Fruit fly (Drosophila melanogaster): ENCODE results near the gene para.

Gene para

DNA sequence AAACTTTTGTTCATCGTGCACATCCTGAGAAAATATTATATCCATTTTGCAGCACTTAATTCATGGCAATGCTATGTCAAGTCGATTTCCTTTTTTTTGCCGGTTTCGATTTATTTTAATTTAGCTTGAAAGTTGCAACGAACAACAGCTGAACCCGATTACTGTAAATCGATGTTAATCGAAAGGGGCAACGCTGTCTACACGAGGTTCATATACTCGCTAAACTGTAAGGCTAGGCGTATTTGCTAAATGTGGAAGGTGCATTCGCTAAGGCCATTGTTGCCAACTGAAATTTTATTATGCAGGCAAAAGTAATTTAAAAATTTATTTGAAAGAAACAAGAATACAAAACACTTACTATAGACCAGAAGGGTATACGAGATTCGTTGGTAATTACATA is 14.5 kb upstream of the para start, which contains the start of gene CG9902 (continued):
- TF ChIP-seq CG12744 (GFP tag; optimal IDR thresholded peaks at IDR 0.05) (peak; percentile 2), Dref (GFP tag; IDR thresholded peaks at IDR 0.05) (peak; percentile 97), CG34422 (GFP tag; IDR thresholded peaks at IDR 0.05) (peak; percentile 51; the same call in 1 of the 3 replicates), CG4730 (GFP tag; IDR thresholded peaks at IDR 0.05) (no peak), lbe (GFP tag; optimal IDR thresholded peaks at IDR 0.05) (no peak), onecut (GFP tag; IDR thresholded peaks at IDR 0.05) (peak; percentile 28; the same call in 1 of the 2 replicates), CG14050 (GFP tag; IDR thresholded peaks at IDR 0.05) (no peak), Chrac-16 (GFP tag; optimal IDR thresholded peaks at IDR 0.05) (no peak), CG2875 (GFP tag; optimal IDR thresholded peaks at IDR 0.05) (no peak), CG6854 (GFP tag; optimal IDR thresholded peaks at IDR 0.05) (no peak), dmrt11E (tag; optimal IDR thresholded peaks at IDR 0.05) (no peak), CrebB (tag; optimal IDR thresholded peaks at IDR 0.05) (no peak), phol (tag; optimal IDR thresholded peaks at IDR 0.05) (peak; percentile 55), gsb-n (tag; optimal IDR thresholded peaks at IDR 0.05) (peak; percentile 7), Ada2b (GFP tag; IDR thresholded peaks at IDR 0.05) (no peak), CG2889 (GFP tag; IDR thresholded peaks at IDR 0.05) (no peak), usp (GFP tag; optimal IDR thresholded peaks at IDR 0.05) (no peak), ems (GFP tag; optimal IDR thresholded peaks at IDR 0.05) (no peak), Drgx (GFP tag; IDR thresholded peaks at IDR 0.05) (no peak), CG17385 (GFP tag; optimal IDR thresholded peaks at IDR 0.05) (no peak), CG33557 (GFP tag; optimal IDR thresholded peaks at IDR 0.05) (no peak), CG15514 (GFP tag; optimal IDR thresholded peaks at IDR 0.05) (peak; percentile 85), CG17361 (GFP tag; IDR thresholded peaks at IDR 0.05) (no peak), Sry-β (GFP tag; optimal IDR thresholded peaks at IDR 0.05) (no peak), Dad (GFP tag; optimal IDR thresholded peaks at IDR 0.05) (peak; percentile 36), CG17568 (GFP tag; optimal IDR thresholded peaks at IDR 0.05) (no peak), maf-S (GFP tag; optimal IDR thresholded peaks at IDR 0.05) (no peak), CG10274 (GFP tag; optimal IDR thresholded peaks at IDR 0.05) (no peak), lmd (GFP tag; IDR thresholded peaks at IDR 0.05) (no peak), nmo (GFP tag; optimal IDR thresholded peaks at IDR 0.05) (peak; percentile 60), slou (GFP tag; optimal IDR thresholded peaks at IDR 0.05) (no peak), CG11398 (GFP tag; optimal IDR thresholded peaks at IDR 0.05) (no peak), CG7928 (GFP tag; optimal IDR thresholded peaks at IDR 0.05) (no peak), MESR4 (GFP tag; optimal IDR thresholded peaks at IDR 0.05) (peak; percentile 40), Camta (GFP tag; optimal IDR thresholded peaks at IDR 0.05) (no peak), Hmx (GFP tag; optimal IDR thresholded peaks at IDR 0.05) (no peak), ash1 (GFP tag; optimal IDR thresholded peaks at IDR 0.05) (no peak), CG6683 (GFP tag; optimal IDR thresholded peaks at IDR 0.05) (no peak), CG34224 (GFP tag; IDR thresholded peaks at IDR 0.05; ENCODE audit: partially characterized antibody) (peak; percentile 83), HLHmδ (GFP tag; optimal IDR thresholded peaks at IDR 0.05) (no peak), pho (GFP tag; optimal IDR thresholded peaks at IDR 0.05) (peak; percentile 11), tx (GFP tag; optimal IDR thresholded peaks at IDR 0.05) (no peak), trem (tag; optimal IDR thresholded peaks at IDR 0.05) (peak; percentile 75), Lim3 (GFP tag; IDR thresholded peaks at IDR 0.05) (no peak), CG1233 (GFP tag; optimal IDR thresholded peaks at IDR 0.05) (no peak), Lpt (GFP tag; optimal IDR thresholded peaks at IDR 0.05) (no peak), CG17186 (GFP tag; optimal IDR thresholded peaks at IDR 0.05) (peak; percentile 45), YL-1 (GFP tag; optimal IDR thresholded peaks at IDR 0.05) (peak; percentile 19), CG12391 (tag; optimal IDR thresholded peaks at IDR 0.05) (peak; percentile 7), ranshi (GFP tag; IDR thresholded peaks at IDR 0.05) (no peak), kni (GFP tag; optimal IDR thresholded peaks at IDR 0.05) (no peak), CG8359 (GFP tag; optimal IDR thresholded peaks at IDR 0.05; ENCODE audit: borderline replicate concordance) (no peak)

All from whole organism, embryonic.